Fruit fly (Drosophila melanogaster) ovary, adult (tissue): Measurements from ENCODE around the gene Pif1B.

Experiments
- CG17801 ChIP-seq: fragments of 200-800 bp; optimal IDR thresholded peaks from 2 replicates; lab custom pipeline; 2019; ENCODE audit warnings: missing biosample characterization, mild to moderate bottlenecking, missing genetic modification characterization, moderate library complexity; ENCODE audit not compliant: partially characterized antibody

Gene Pif1B

DNA sequence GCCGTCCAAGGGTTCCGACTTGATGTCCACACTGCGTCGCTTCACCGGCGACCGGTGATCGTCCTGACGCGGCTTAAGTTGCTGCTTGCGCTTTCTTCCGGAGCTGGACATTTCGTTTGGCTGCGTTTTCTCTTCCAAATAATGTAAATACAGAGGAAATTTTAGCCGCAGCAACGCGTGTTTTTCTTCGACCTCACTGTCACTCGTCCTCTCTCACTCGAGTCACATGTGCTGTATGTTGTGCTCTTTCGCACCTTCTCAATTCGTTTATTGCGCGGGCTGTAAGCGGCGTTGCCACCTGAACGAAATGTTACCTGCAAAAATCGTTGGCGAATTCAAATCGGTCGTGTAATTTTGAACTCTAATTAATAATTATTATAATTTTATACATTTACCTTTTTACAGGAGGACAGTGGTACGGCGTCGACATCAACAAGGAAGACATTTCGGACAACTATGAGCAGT is 4.4 kb upstream of the Pif1B start, which contains the start of gene CG9839:
CG9839 (minus strand) TSS at position 415 of the 465 bp plus-strand sequence.
- TF ChIP-seq CG17801 (GFP tag; lab: Kevin White, UChicago), result no peak

DNA sequence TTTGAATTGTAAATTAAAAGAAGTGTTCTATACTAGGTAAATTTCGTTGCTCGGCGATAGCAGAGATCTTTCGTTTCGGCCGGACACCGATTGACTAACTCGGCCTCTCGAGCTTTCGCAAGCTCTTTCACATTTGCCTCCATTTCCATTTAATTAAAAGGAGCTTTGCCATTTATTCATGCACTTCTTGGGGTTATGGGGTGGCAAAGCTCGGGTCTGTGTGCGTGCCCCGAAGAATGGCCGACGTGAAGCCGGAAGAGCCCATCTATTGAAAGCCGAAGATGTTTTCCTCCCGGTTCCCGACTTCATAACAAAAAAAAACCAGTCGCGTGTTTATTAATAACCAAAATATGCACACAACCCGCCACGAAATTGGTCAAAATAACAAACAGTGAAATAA is 1.1 kb downstream of the Pif1B start:
- TF ChIP-seq CG17801 (GFP tag; lab: Kevin White, UChicago), result no peak

DNA sequence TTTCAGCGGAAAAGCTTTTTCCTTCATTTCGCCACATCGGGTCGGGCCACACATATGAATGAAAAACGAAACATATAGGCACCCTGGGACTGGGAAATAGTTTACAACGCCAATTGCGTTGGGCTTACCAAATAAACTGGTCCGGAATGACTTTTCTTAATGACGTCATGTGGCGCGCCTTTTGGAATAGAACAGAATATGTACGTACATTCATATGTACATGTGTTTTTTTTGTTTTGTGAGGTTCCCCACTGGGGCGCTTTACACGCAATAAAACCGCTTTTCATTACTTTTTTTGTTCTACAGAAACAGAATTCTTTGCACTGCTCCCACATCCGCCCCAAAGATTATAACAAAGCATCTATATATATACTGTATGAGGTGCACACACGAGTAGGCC is 2.6 kb downstream of the Pif1B start:
- TF ChIP-seq CG17801 (GFP tag; lab: Kevin White, UChicago), result no peak

DNA sequence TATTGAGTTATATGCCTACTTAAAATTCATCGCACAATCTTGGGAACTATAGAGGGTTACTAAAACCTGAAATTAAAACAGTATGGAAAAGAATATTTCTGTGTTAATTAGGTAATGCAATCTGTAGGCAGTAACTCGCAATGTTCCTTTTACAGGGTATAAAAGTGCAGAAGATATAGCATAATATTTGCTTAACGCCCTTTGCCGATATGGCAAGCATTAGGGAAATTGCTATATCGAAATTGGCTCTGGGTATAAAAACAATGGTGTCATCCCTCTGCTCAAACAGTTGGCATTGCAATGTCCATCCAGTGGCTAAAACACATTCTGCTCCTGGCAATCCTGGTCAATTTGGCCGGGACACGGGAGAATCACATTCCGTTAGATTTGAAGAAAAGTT is 6.6 kb downstream of the Pif1B start, which contains the start of gene Ir85a:
Ir85a (plus strand) TSS at position 301 of the 400 bp plus-strand sequence.
- no peak for TF ChIP-seq CG17801 (GFP tag; lab: Kevin White, UChicago)

DNA sequence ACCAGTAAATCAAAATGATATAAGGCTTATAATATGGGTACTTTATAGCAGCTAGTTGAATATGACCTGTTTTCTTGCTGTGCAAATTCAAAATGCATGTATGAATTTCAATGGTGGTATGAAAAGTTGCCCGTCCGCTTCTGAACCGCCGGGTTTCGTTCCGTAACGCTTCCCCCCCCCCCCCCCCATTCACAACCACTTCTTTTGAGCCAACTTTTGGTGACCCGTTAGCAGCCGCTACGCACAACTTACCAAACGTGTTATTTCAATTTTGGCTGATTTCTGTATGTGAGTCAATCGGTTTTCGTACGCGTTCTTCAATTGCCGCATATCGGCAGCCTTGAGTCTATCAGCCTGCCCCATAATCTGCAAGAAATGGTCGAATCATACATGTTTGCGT is 7.2 kb downstream of the Pif1B start:
- TF ChIP-seq CG17801 (GFP tag; lab: Kevin White, UChicago), result no peak

DNA sequence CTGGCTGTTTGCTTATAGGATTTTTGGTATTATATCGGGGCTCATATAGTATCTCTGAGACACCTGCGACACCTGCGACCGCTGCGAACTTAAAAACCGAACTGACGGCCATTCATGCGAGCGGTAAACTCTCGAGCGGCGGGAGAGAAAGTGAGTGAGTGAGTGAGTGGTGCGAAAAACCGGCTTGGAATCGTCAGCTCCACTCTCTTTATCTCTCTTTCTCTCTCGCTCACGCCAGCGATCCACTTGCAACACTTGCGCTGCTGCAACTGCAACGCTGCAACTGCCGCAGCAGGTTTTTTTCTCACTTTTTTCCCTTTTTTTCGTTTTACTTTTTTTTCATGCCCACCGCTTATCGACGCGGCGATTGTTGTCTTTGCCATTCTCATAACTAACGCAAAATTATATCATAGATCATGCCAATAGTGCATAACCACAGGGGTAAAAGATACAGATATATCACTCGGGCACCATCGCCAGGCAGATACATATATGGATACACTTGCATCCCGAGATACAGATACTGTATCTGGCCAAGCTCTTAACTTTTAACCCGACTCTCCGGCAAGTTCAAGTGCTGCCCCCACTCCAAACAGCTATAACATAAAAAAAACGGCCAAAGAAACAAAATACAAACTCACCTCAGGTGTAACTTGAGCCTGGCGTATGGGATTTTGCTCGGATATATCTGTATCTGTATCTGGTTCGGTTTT is 8.4 kb downstream of the Pif1B start:
- no peak for TF ChIP-seq CG17801 (GFP tag; lab: Kevin White, UChicago)

DNA sequence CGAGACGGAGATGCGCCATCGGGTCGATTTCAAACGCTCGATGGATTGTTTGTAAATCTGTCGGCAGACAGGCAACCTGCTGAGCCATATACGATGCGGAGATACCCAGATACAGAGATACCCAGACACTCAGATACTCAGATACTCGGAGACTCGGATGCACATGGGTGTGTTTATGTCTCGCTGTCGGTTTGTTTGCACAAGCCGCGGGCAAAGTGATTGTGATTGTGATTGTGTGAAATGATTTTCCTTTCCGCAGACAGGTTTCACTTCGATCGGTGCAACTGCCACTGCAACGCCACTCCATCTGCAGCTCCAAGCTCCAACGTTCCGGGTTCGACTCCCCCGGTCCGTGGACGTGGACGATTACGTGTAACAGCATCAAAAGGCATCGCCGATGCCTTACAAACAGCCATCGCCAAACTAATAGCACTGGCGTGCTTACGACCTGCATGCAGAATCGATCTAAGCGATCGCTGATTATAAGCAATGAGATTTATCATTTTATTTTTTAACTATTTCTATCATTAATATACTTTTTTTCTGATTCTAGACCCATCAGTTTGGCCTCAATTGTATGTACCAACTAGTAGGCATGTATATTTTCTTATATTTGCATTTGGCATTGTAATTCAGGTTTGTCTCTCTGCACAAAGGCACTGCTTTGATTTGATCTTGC is 12.1 kb downstream of the Pif1B start:
- TF ChIP-seq CG17801 (GFP tag; lab: Kevin White, UChicago), result no peak

DNA sequence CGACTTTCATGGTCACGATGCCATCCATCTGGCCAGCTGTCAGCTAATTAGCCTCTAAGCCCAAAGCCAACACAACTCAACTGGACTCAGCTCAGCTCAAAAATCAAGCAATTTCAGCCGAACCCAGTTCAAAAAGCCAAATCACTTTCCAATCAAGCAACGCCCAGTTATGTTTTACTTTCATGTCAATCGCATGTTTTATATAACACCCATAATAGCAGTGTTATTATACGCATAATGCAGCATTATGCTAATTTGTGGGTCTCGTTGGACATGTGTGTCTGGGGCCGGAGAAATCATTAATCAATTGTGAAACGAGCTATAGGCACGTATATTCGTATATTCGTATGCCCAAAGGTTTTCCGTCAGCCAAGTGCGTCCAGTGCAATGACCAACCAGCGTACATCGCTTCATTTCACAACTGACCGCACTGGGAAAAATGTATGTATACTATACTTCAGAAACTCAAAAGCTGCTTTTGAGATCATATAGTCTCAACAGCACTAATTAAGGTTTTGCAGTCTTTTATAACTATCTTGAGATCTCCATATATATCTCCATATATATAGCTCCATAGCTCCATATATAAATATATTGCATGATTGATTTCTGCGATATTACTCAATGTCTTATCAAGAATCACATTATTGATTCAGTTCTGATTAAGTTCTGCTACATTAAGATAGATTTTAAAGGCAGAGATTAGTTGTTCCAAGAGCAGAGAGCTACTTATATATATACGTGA is 13.3 kb downstream of the Pif1B start:
- TF ChIP-seq CG17801 (GFP tag; lab: Kevin White, UChicago), result no peak

DNA sequence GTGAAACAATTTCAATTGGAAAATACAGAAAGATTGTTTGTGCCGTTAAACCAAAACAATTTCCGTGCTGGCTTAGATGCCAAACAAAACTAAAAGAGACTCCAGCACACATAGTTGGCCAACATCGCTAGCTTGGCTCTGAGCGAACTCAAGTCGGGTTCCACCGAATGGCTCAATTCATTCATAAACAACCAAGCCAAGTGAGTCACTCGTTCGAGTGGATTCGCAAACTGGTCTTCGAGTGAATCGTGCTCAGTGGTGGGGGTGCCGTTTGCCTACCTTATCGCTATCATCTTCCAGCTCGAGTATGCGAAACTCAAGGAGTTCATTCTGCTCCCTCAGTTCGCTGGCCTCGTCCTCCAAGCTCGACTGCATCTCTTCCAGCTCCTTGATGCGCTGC is 15.5 kb downstream of the Pif1B start:
- TF ChIP-seq CG17801 (GFP tag; lab: Kevin White, UChicago), result no peak

DNA sequence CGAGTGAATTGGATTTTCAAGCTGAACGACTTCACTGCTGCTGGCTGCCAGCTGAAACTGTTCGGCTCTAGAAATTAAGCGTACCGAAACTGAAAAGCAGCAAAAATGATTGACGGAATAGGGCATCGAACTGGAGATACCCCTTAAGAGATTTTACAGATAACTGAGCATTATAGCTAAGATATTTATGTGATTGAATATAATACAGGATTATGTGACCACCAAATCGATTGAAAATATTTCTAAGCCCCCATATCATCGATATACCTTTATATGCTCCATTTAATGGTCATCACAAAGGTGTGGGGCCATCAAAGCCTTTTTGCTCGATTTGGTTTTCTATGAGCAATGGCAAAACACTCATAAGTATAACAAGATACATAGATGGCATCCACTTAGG is 16.2 kb downstream of the Pif1B start:
- TF ChIP-seq CG17801 (GFP tag; lab: Kevin White, UChicago), result no peak

DNA sequence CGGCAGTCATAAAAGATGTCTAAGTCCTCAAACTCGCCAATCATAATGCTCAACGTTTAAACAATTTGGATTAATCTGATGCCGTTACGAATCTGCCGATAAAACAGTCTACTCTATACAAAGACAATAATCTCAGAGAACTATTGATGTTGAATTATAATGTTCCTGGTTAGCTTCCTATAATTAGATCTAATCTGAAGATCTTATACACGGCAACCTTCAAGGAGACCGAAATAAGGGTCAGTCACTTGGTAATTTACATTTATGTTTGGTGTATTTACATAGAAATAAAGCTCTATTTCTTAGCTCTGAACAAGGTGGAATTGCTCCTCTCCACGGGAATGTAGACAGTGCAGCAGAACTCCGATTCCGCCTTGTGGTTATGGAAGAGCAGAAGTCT is 20.3 kb downstream of the Pif1B start, which contains the start of gene CG33189:
CG33189 (minus strand) TSS at position 101 of the 400 bp plus-strand sequence.
- no peak for TF ChIP-seq CG17801 (GFP tag; lab: Kevin White, UChicago)

DNA sequence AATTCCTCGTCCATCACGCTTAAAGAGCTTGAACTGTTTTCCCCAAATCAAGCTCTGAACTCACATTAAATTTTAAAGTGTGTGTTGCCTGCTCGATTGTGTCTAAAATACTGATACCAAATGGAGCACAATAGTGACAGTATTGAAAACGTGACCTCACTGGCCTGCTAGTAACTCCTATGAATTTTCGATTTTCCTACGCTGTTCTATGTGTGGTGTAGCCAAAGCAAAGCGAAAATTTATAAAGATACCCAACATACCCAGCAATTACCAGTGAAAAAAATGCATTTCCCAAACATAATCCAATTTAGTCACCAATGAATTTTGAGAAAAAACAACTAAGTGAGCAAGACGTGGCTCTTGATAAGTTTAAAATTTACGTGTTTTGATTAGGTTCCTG is 21.2 kb downstream of the Pif1B start, which contains the start of gene CG33191:
CG33191 (minus strand) TSS at position 101 of the 400 bp plus-strand sequence.
- no peak for TF ChIP-seq CG17801 (GFP tag; lab: Kevin White, UChicago)

DNA sequence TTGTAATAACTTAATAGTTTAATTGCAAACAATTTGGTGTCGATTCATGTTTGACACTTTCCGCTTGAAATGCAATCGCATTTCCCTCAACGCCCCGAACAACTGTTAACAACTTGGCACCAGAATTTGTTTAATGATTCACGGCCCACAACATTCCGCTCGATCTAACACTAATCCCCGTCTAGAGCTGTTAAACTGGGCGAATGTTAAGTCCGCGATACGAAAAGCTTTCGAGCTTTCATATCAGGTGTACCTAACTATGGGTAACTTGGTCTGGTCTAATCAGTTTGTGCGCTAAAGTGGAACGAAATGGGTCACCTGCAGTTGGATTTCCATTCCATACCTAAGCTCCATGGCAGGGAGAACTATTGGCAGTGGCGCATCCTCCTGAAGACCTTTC is 27.8 kb downstream of the Pif1B start, which contains the start of gene CG34301:
CG34301 (plus strand) TSS at position 301 of the 400 bp plus-strand sequence.
- no peak for TF ChIP-seq CG17801 (GFP tag; lab: Kevin White, UChicago)

DNA sequence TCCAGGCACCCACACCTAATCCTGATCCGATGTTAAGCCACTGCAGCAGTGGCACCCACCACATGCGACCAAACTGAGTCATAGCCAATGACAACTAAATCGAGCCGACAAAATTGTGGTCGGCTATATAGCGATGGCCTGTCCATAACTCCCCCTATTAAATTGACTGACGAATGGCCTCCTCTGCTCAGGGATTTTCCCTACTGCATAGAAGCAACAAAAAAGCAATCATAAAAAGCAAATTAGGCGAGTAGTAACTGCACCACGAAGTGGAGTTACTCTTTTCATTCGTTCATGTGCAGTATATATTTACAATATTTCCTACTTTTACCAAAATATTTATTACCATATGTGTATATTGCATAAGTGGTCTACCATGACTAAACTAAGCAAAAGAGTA is 28.4 kb downstream of the Pif1B start, which contains the start of gene CG13318:
CG13318 (minus strand) TSS at position 101 of the 400 bp plus-strand sequence.
- no peak for TF ChIP-seq CG17801 (GFP tag; lab: Kevin White, UChicago)

DNA sequence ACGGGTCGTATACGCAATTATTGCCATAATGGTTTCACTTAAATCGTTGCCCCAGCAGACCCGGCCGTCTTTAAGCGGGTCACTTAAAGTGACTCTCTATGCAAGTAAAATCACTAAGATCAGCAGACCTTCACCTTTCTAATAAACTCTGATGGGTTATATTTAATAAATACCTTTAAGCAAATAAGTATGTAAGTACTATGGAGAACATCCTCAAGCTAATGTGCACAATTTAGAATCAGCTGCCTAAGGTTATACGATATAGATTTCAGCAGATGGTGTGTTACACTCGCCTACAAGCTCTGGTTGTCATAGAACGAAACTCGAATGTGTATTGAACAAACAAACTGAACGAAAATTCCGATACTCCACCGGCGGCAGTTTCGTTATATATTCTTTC is 31.9 kb downstream of the Pif1B start, which contains the start of gene CG8236:
CG8236 (plus strand) TSS at position 301 of the 400 bp plus-strand sequence.
- no peak for TF ChIP-seq CG17801 (GFP tag; lab: Kevin White, UChicago)
